Worm (Caenorhabditis elegans) whole organism, midembryonic: ENCODE measurements around the gene str-160.

Experiments
- T22C8.4 ChIP-seq: fragments of 200-800 bp; sonication (Bioruptor generic); IDR thresholded peaks from 2 replicates; pipeline ENCODE4 v1.3.6; 2022; ENCODE audit warnings: missing genetic modification characterization, missing compliant biosample characterization
- cog-1 ChIP-seq: sonication (generic microtip); optimal IDR thresholded peaks from 2 replicates; lab custom pipeline; 2016; ENCODE audit warnings: missing genetic modification characterization, missing compliant biosample characterization
- flt-1 ChIP-seq: fragments of 200-800 bp; sonication (Bioruptor generic); IDR thresholded peaks from 2 replicates; pipeline ENCODE4 v1.3.6; 2022; ENCODE audit warnings: missing genetic modification characterization, missing compliant biosample characterization
- klf-2 ChIP-seq: fragments of 200-800 bp; sonication (Bioruptor generic); conservative IDR thresholded peaks from 2 replicates; pipeline ENCODE4 v1.3.6; 2022; ENCODE audit warnings: missing genetic modification reagents, missing genetic modification characterization, missing compliant biosample characterization
- ref-1 ChIP-seq: fragments of 200-800 bp; sonication (Bioruptor generic); conservative IDR thresholded peaks from 2 replicates; pipeline ENCODE4 v1.3.6; 2022; ENCODE audit warnings: missing genetic modification reagents, missing genetic modification characterization, missing compliant biosample characterization
- ztf-23 ChIP-seq: fragments of 200-800 bp; sonication (Bioruptor generic); IDR thresholded peaks from 2 replicates; pipeline ENCODE4 v1.3.6; 2022; ENCODE audit warnings: missing genetic modification reagents, missing genetic modification characterization, missing compliant biosample characterization

DNA sequence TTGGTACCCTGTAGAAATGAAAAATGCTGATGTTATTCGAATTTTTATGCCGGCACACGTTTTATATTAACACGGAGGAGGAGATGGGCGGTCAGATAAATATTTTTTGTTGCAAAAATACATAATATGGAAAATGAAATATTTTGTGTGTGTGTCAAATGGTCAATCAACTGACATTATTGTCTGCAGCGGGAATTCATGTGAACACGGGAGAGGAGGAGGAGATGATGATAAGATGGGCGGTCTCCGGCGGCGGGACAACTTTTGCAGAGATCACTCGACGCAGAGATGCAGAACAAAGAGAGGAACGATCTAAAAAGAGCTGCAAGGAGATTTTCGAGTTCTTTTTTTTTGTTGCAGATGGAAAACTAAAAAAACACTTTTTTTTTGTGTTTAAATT, 37.1 kb downstream of the str-160 start, which contains the start of gene dhs-13:
- no peak for TF ChIP-seq T22C8.4 (GFP tag; lab: Robert Waterston, UW)
- TF ChIP-seq klf-2 (GFP tag; lab: Robert Waterston, UW): no peak
- TF ChIP-seq ztf-23 (GFP tag; lab: Robert Waterston, UW): no peak
- TF ChIP-seq ref-1 (GFP tag; lab: Robert Waterston, UW): no peak
- no peak for TF ChIP-seq cog-1
- no peak for TF ChIP-seq flt-1
